Worm (Caenorhabditis elegans): ENCODE results near the gene W03B1.5.

DNA sequence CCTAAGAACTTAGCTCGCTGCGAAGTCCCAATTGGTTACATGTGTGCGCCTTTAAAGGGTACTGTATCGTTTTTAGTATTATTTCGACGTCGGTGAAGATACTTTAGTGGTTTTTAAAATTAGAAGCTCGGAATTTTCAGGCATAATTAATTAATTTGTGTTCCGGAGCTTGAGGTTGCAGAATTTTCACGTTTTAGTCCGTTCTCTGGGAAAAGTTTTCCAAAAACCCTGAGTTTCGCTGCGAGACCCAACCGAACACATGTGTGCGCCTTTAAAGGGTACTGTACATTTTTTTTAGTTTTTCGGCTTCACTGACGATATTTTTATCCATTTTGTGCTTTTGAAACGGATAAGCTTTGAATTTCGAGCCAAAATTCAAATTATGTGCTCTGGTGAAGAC is 45.2 kb downstream of the W03B1.5 start:
- TF ChIP-seq klf-2 (GFP tag; conservative IDR thresholded peaks at IDR 0.05) (no peak), tab-1 (GFP tag; IDR thresholded peaks at IDR 0.05) (no peak), T22C8.4 (GFP tag; IDR thresholded peaks at IDR 0.05) (no peak)

All from whole organism, midembryonic.